Worm (Caenorhabditis elegans): Measurements from ENCODE around the gene srx-23.

DNA sequence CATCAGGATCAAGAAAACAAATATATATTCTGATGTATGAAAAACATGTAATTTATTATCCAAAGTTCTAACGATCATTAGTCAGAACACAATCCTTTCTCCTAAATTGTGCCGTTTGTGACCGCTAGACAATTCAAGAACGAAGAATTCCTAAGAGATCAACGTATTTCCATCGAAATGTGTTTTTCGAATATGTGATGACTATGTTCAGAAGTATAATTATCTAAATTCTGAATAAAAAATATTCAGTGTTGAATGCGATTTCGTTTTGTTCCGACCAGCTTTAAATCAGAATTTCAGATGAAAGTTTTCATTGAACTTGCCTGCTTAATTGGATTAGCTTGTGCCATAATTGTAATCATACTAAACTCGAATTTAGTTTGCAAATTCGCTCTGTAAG, 20.1 kb downstream of the srx-23 start, which contains the start of gene srbc-37:
- no peak for TF ChIP-seq sea-1 (GFP tag; conservative IDR thresholded peaks at IDR 0.05)
- TF ChIP-seq ets-7 (tag; optimal IDR thresholded peaks at IDR 0.05), result no peak
- no peak for TF ChIP-seq ama-1 (optimal IDR thresholded peaks at IDR 0.05)
- no peak for TF ChIP-seq flt-1 (GFP tag; IDR thresholded peaks at IDR 0.05)
- TF ChIP-seq tbx-37 (GFP tag; conservative IDR thresholded peaks at IDR 0.05), result no peak
- TF ChIP-seq hnd-1 (tag; optimal IDR thresholded peaks at IDR 0.05), result no peak
- TF ChIP-seq aly-1 (tag; optimal IDR thresholded peaks at IDR 0.05), result no peak
